Worm (Caenorhabditis elegans): ENCODE data around the gene cisd-1.
A peak's percentile ranks its signal among the peaks of the same experiment; 100 is the strongest.

The cisd-1 gene

DNA sequence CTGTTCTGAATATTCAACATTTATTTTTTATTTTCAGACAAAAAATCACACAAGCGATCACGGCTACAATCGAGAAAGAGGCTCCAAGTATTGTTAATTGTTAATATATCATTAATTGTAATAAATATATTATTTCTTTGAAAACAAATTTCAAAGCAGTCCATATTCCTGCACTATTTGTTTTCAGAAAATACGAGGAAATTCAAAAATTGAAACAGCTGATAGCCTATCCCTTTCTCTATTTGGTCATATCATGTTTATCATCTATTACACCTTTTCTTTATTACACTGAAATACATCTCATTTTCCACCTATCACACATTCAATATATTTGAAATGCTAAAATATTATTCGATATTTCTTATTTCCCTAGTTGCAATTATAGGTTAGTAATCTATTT, 24.5 kb downstream of the cisd-1 start, which contains the start of gene W02B12.13:
Gene W02B12.13 (plus strand): TSS at position 301 of the 400 bp plus-strand sequence.
- TF ChIP-seq sdz-12 (GFP tag; optimal IDR thresholded peaks at IDR 0.05): no peak
- TF ChIP-seq snpc-1.2 (GFP tag; IDR thresholded peaks at IDR 0.05): no peak
- TF ChIP-seq R02D3.7 (tag; optimal IDR thresholded peaks at IDR 0.05): no peak
- no peak for TF ChIP-seq dpl-1 (GFP tag; optimal IDR thresholded peaks at IDR 0.05)
- TF ChIP-seq dve-1 (tag; optimal IDR thresholded peaks at IDR 0.05; ENCODE audit: insufficient read depth): no peak
- no peak for TF ChIP-seq ces-1 (GFP tag; optimal IDR thresholded peaks at IDR 0.05)
- TF ChIP-seq cey-2 (tag; optimal IDR thresholded peaks at IDR 0.05; ENCODE audit: borderline replicate concordance, insufficient read depth): no peak
- TF ChIP-seq ceh-32 (tag; optimal IDR thresholded peaks at IDR 0.05; ENCODE audit: poor library complexity): no peak
- TF ChIP-seq fos-1 (tag; optimal IDR thresholded peaks at IDR 0.05): no peak
- no peak for TF ChIP-seq spr-1 (tag; optimal IDR thresholded peaks at IDR 0.05)
- TF ChIP-seq daf-19 (GFP tag; conservative IDR thresholded peaks at IDR 0.05): no peak
- no peak for TF ChIP-seq lin-38 (GFP tag; IDR thresholded peaks at IDR 0.05)
- no peak for TF ChIP-seq rbr-2 (tag; optimal IDR thresholded peaks at IDR 0.05)
- TF ChIP-seq D1046.2 (GFP tag; IDR thresholded peaks at IDR 0.05): no peak
- TF ChIP-seq zag-1 (tag; optimal IDR thresholded peaks at IDR 0.05): no peak
- no peak for TF ChIP-seq jun-1 (tag; optimal IDR thresholded peaks at IDR 0.05)
- TF ChIP-seq mxl-2 (GFP tag; conservative IDR thresholded peaks at IDR 0.05): no peak

DNA sequence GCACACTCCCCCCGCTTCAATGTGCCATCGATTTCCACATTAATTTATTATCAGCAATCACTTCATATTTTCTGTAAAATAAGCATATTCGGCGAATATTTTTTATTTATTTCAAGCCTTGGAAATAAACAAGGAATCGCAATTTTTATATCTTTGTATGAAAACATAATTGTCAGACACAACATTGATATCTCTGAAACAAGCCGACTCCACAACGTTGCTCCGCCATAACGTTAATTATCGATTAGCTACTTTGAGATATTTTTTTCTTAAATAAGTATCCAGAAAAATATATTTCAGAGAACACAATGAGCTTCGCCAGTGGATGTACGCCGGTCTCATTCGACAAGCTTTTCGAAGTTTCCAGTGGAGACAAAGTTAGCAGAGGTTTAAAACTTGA, 25.6 kb downstream of the cisd-1 start, which contains the start of gene adbp-1:
Gene adbp-1 (plus strand): TSS at position 301 of the 400 bp plus-strand sequence.
- TF ChIP-seq mxl-3 (GFP tag; optimal IDR thresholded peaks at IDR 0.05): no peak
- no peak for TF ChIP-seq daf-16 (GFP tag; optimal IDR thresholded peaks at IDR 0.05)
- peak; percentile 5 for TF ChIP-seq daf-16 (tag; optimal IDR thresholded peaks at IDR 0.05)

DNA sequence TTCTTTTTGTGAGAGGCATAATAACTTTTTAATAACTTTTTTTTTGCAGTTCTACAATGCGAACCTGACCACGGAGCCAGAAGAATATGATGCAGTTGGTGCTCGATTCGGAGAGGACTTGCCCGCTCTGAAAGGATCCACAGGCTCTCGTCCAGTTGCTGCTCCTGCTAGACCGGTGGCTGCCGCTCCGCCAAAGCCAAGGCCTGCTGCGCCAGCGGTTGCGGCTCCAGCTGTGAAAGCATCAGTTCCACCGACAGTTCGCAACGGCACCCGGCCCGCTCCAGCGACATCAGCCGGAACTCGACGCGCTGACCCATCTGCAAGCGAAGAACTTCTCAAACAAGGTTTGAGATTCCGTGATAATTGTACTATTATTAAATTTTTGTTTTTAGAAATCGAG, 26.3 kb downstream of the cisd-1 start:
- TF ChIP-seq php-3 (GFP tag; IDR thresholded peaks at IDR 0.05) (no peak), ZK546.5 (tag; optimal IDR thresholded peaks at IDR 0.05) (no peak), ceh-44 (GFP tag; IDR thresholded peaks at IDR 0.05) (no peak), nhr-102 (tag; optimal IDR thresholded peaks at IDR 0.05) (no peak), nhr-76 (tag; optimal IDR thresholded peaks at IDR 0.05) (no peak), ama-1 (optimal IDR thresholded peaks at IDR 0.05) (no peak), nhr-77 (tag; optimal IDR thresholded peaks at IDR 0.05) (no peak), set-16 (GFP tag; IDR thresholded peaks at IDR 0.05) (peak; percentile 96), mdt-29 (GFP tag; IDR thresholded peaks at IDR 0.05) (no peak), vab-7 (GFP tag; IDR thresholded peaks at IDR 0.05) (no peak), egl-27 (tag; optimal IDR thresholded peaks at IDR 0.05) (no peak), egl-43 (GFP tag; IDR thresholded peaks at IDR 0.05) (peak; percentile 49; the same call in 1 of the 2 replicates), nhr-11 (tag; optimal IDR thresholded peaks at IDR 0.05) (no peak), snpc-1.2 (GFP tag; IDR thresholded peaks at IDR 0.05) (0 out of 2 replicates have a peak, but pooled peaks have one; percentile 36), tra-1 (GFP tag; IDR thresholded peaks at IDR 0.05) (no peak), ctbp-1 (GFP tag; IDR thresholded peaks at IDR 0.05) (no peak), daf-8 (GFP tag; IDR thresholded peaks at IDR 0.05) (no peak), nhr-25 (tag; optimal IDR thresholded peaks at IDR 0.05; ENCODE audit: borderline replicate concordance, insufficient read depth) (no peak), F49E8.2 (tag; optimal IDR thresholded peaks at IDR 0.05; ENCODE audit: borderline replicate concordance) (no peak), hlh-30 (tag; optimal IDR thresholded peaks at IDR 0.05; ENCODE audit: insufficient read depth) (no peak), R02D3.7 (tag; optimal IDR thresholded peaks at IDR 0.05) (no peak), nhr-42 (GFP tag; IDR thresholded peaks at IDR 0.05) (no peak)
